Worm (Caenorhabditis elegans) whole organism, young adult: ENCODE measurements around the gene Y75B8A.19.

Source experiments
- B0019.2 ChIP-seq: fragments of 200-800 bp; sonication (Bioruptor generic); conservative IDR thresholded peaks from 2 replicates; pipeline ENCODE4 v1.3.6; 2022; ENCODE audit warnings: missing genetic modification reagents, missing genetic modification characterization, missing compliant biosample characterization
- B0261.1 ChIP-seq: sonication (generic microtip); optimal IDR thresholded peaks from 2 replicates; lab custom pipeline; 2016; ENCODE audit warnings: mild to moderate bottlenecking, missing genetic modification characterization, moderate library complexity, missing compliant biosample characterization
- C17E4.6 ChIP-seq: fragments of 200-800 bp; sonication (Bioruptor generic); IDR thresholded peaks from 2 replicates; pipeline ENCODE4 v1.3.6; 2022; ENCODE audit warnings: missing genetic modification reagents, missing genetic modification characterization, missing compliant biosample characterization
- F22D6.2 ChIP-seq: sonication (generic microtip); optimal IDR thresholded peaks from 2 replicates; lab custom pipeline; 2016; ENCODE audit warnings: mild to moderate bottlenecking, missing genetic modification characterization, missing compliant biosample characterization
- F37B4.10 ChIP-seq: fragments of 200-800 bp; sonication (Bioruptor generic); IDR thresholded peaks from 2 replicates; pipeline ENCODE4 v1.3.6; 2022; ENCODE audit warnings: missing genetic modification characterization, missing compliant biosample characterization
- F49E8.2 ChIP-seq: sonication (generic microtip); optimal IDR thresholded peaks from 3 replicates; lab custom pipeline; 2017; ENCODE audit warnings: missing genetic modification characterization, mild to moderate bottlenecking, missing compliant biosample characterization, antibody characterized with exemption, moderate library complexity; ENCODE audit not compliant: insufficient read depth
- T07F8.4 ChIP-seq: sonication (generic microtip); optimal IDR thresholded peaks from 2 replicates; lab custom pipeline; 2016; ENCODE audit warnings: mild to moderate bottlenecking, missing genetic modification characterization, moderate library complexity, missing compliant biosample characterization
- Y67H2A.10 ChIP-seq: fragments of 200-800 bp; sonication (Bioruptor generic); conservative IDR thresholded peaks from 2 replicates; pipeline ENCODE4 v1.3.6; 2022; ENCODE audit warnings: missing genetic modification reagents, missing genetic modification characterization, missing compliant biosample characterization
- attf-5 ChIP-seq: fragments of 200-800 bp; sonication (Bioruptor generic); optimal IDR thresholded peaks from 2 replicates; lab custom pipeline; 2018; ENCODE audit warnings: mild to moderate bottlenecking, missing genetic modification characterization, missing compliant biosample characterization
- bed-1 ChIP-seq: fragments of 200-800 bp; sonication (Bioruptor generic); IDR thresholded peaks from 2 replicates; pipeline ENCODE4 v1.3.6; 2022; ENCODE audit warnings: missing genetic modification reagents, missing genetic modification characterization, missing compliant biosample characterization
- cebp-1 ChIP-seq, 2 experiments: fragments of 200-800 bp in 1 of 2; sonication (Bioruptor generic) in 1 of 2; sonication (generic microtip) in 1 of 2; IDR thresholded peaks in 1 of 2; optimal IDR thresholded peaks in 1 of 2; 2 replicates each; pipeline versions ENCODE4 v1.3.6 to Lab custom; 2017 to 2022; ENCODE audit warnings: missing compliant biosample characterization in 2 of 2, missing genetic modification characterization in 2 of 2, mild to moderate bottlenecking in 1 of 2, missing genetic modification reagents in 1 of 2, moderate library complexity in 1 of 2
- cebp-2 ChIP-seq: fragments of 200-800 bp; sonication (Bioruptor generic); IDR thresholded peaks from 2 replicates; pipeline ENCODE4 v1.3.6; 2022; ENCODE audit warnings: missing genetic modification characterization, missing compliant biosample characterization
- ceh-27 ChIP-seq: fragments of 200-800 bp; sonication (Bioruptor generic); optimal IDR thresholded peaks from 2 replicates; lab custom pipeline; 2018; ENCODE audit warnings: mild to moderate bottlenecking, missing genetic modification characterization, moderate library complexity, missing compliant biosample characterization
- ceh-91 ChIP-seq: fragments of 200-800 bp; sonication (Bioruptor generic); IDR thresholded peaks from 2 replicates; pipeline ENCODE4 v1.3.6; 2022; ENCODE audit warnings: missing genetic modification reagents, missing genetic modification characterization, missing compliant biosample characterization
- chd-7 ChIP-seq: sonication (generic microtip); optimal IDR thresholded peaks from 2 replicates; lab custom pipeline; 2016; ENCODE audit warnings: mild to moderate bottlenecking, missing genetic modification characterization, moderate library complexity, missing compliant biosample characterization
- die-1 ChIP-seq: sonication (generic microtip); optimal IDR thresholded peaks from 2 replicates; lab custom pipeline; 2016; ENCODE audit warnings: missing genotype, mild to moderate bottlenecking, missing genetic modification characterization, missing compliant biosample characterization
- dox-1 ChIP-seq: fragments of 200-800 bp; sonication (Bioruptor generic); IDR thresholded peaks from 2 replicates; pipeline ENCODE4 v1.3.6; 2022; ENCODE audit warnings: missing genetic modification reagents, missing genetic modification characterization, missing compliant biosample characterization
- egrh-3 ChIP-seq: fragments of 200-800 bp; sonication (Bioruptor generic); IDR thresholded peaks from 2 replicates; pipeline ENCODE4 v1.3.6; 2022; ENCODE audit warnings: missing genetic modification reagents, missing genetic modification characterization, missing compliant biosample characterization
- ekl-4 ChIP-seq: fragments of 200-800 bp; sonication (Bioruptor generic); IDR thresholded peaks from 2 replicates; pipeline ENCODE4 v1.3.6; 2022; ENCODE audit warnings: missing genetic modification reagents, missing genetic modification characterization, missing compliant biosample characterization
- ets-4 ChIP-seq: fragments of 200-800 bp; sonication (Bioruptor generic); optimal IDR thresholded peaks from 2 replicates; lab custom pipeline; 2018; ENCODE audit warnings: mild to moderate bottlenecking, missing genetic modification characterization, missing compliant biosample characterization
- fkh-3 ChIP-seq: sonication (generic microtip); optimal IDR thresholded peaks from 2 replicates; lab custom pipeline; 2016; ENCODE audit warnings: mild to moderate bottlenecking, missing genetic modification characterization, missing compliant biosample characterization
- hsf-1 ChIP-seq: fragments of 200-800 bp; sonication (Bioruptor generic); IDR thresholded peaks from 2 replicates; pipeline ENCODE4 v1.3.6; 2022; ENCODE audit warnings: missing genetic modification reagents, missing genetic modification characterization, missing compliant biosample characterization
- lag-1 ChIP-seq: fragments of 200-800 bp; sonication (Bioruptor generic); IDR thresholded peaks from 2 replicates; pipeline ENCODE4 v1.3.6; 2022; ENCODE audit warnings: missing genetic modification reagents, missing genetic modification characterization, missing compliant biosample characterization
- lir-1 ChIP-seq: fragments of 200-800 bp; sonication (Bioruptor generic); conservative IDR thresholded peaks from 2 replicates; pipeline ENCODE4 v1.3.6; 2022; ENCODE audit warnings: missing genetic modification reagents, missing genetic modification characterization, missing compliant biosample characterization
- lsl-1 ChIP-seq: fragments of 200-800 bp; sonication (Bioruptor generic); optimal IDR thresholded peaks from 2 replicates; lab custom pipeline; 2018; ENCODE audit warnings: mild to moderate bottlenecking, missing genetic modification characterization, moderate library complexity, missing compliant biosample characterization
- madf-10 ChIP-seq: sonication (generic microtip); optimal IDR thresholded peaks from 2 replicates; lab custom pipeline; 2016; ENCODE audit warnings: mild to moderate bottlenecking, missing genetic modification characterization, missing compliant biosample characterization
- madf-6 ChIP-seq: fragments of 200-800 bp; sonication (Bioruptor generic); IDR thresholded peaks from 2 replicates; pipeline ENCODE4 v1.3.6; 2022; ENCODE audit warnings: missing genetic modification reagents, missing genetic modification characterization, missing compliant biosample characterization
- mes-4 ChIP-seq: sonication (generic microtip); optimal IDR thresholded peaks from 2 replicates; lab custom pipeline; 2016; ENCODE audit warnings: missing genotype, missing genetic modification characterization, missing compliant biosample characterization
- pbrm-1 ChIP-seq: fragments of 200-800 bp; sonication (Bioruptor generic); IDR thresholded peaks from 2 replicates; pipeline ENCODE4 v1.3.6; 2022; ENCODE audit warnings: missing genetic modification reagents, missing genetic modification characterization, missing compliant biosample characterization
- pha-4 ChIP-seq: fragments of 150-350 bp; sonication (generic microtip); optimal IDR thresholded peaks from 2 replicates; lab custom pipeline; 2014; ENCODE audit warnings: missing biosample characterization, missing genetic modification reagents, missing genetic modification characterization
- rec-8 ChIP-seq, 2 experiments: sonication (generic microtip); optimal IDR thresholded peaks; 2 replicates each; lab custom pipeline; 2016; ENCODE audit warnings: mild to moderate bottlenecking in 2 of 2, missing genetic modification characterization in 2 of 2, missing genetic modification reagents in 2 of 2, missing genotype in 2 of 2, missing biosample characterization in 1 of 2, missing compliant biosample characterization in 1 of 2, moderate library complexity in 1 of 2
- rpc-1 ChIP-seq, 2 experiments: fragments of 150-350 bp in 1 of 2; sonication (generic microtip) in 1 of 2; optimal IDR thresholded peaks; 2 replicates each; lab custom pipeline; 2014 to 2018; ENCODE audit warnings: missing biosample characterization in 1 of 2, missing genetic modification characterization in 1 of 2, missing genetic modification reagents in 1 of 2, missing genotype in 1 of 2
- sdz-38 ChIP-seq: sonication (generic microtip); optimal IDR thresholded peaks from 2 replicates; lab custom pipeline; 2016; ENCODE audit warnings: missing genotype, missing genetic modification characterization, missing compliant biosample characterization
- snpc-4 ChIP-seq, 5 experiments: fragments of 150-350 bp in 1 of 5; sonication (generic microtip) in 4 of 5; optimal IDR thresholded peaks; 2 replicates each; lab custom pipeline; 2014 to 2018; ENCODE audit warnings: missing genetic modification characterization in 5 of 5, missing biosample characterization in 3 of 5, antibody characterized with exemption in 2 of 5, mild to moderate bottlenecking in 2 of 5, missing compliant biosample characterization in 2 of 5, missing genotype in 2 of 5, moderate library complexity in 2 of 5, missing genetic modification reagents in 1 of 5
- somi-1 ChIP-seq: fragments of 200-800 bp; sonication (Bioruptor generic); optimal IDR thresholded peaks from 2 replicates; lab custom pipeline; 2018; ENCODE audit warnings: mild to moderate bottlenecking, missing genetic modification characterization, missing compliant biosample characterization
- sptf-2 ChIP-seq: fragments of 200-800 bp; sonication (Bioruptor generic); optimal IDR thresholded peaks from 2 replicates; lab custom pipeline; 2018; ENCODE audit warnings: mild to moderate bottlenecking, missing genetic modification characterization, missing compliant biosample characterization
- tlf-1 ChIP-seq: fragments of 200-800 bp; sonication (Bioruptor generic); optimal IDR thresholded peaks from 2 replicates; lab custom pipeline; 2018; ENCODE audit warnings: mild to moderate bottlenecking, missing genetic modification characterization, missing compliant biosample characterization
- xnd-1 ChIP-seq: sonication (generic microtip); optimal IDR thresholded peaks from 2 replicates; lab custom pipeline; 2016; ENCODE audit warnings: missing genotype, missing genetic modification reagents, missing genetic modification characterization, missing compliant biosample characterization
- zfh-2 ChIP-seq: fragments of 200-800 bp; sonication (Bioruptor generic); conservative IDR thresholded peaks from 2 replicates; pipeline ENCODE4 v1.3.6; 2022; ENCODE audit warnings: missing genetic modification reagents, missing genetic modification characterization, missing compliant biosample characterization
- ztf-28 ChIP-seq: fragments of 200-800 bp; sonication (Bioruptor generic); IDR thresholded peaks from 2 replicates; pipeline ENCODE4 v1.3.6; 2022; ENCODE audit warnings: missing genetic modification reagents, missing genetic modification characterization, missing compliant biosample characterization
- ztf-3 ChIP-seq: fragments of 200-800 bp; sonication (Bioruptor generic); optimal IDR thresholded peaks from 2 replicates; lab custom pipeline; 2018; ENCODE audit warnings: mild to moderate bottlenecking, missing genetic modification characterization, missing compliant biosample characterization
- ztf-6 ChIP-seq: fragments of 200-800 bp; sonication (Bioruptor generic); IDR thresholded peaks from 2 replicates; pipeline ENCODE4 v1.3.6; 2022; ENCODE audit warnings: missing genetic modification reagents, missing genetic modification characterization, missing compliant biosample characterization

Y75B8A.19 gene

DNA sequence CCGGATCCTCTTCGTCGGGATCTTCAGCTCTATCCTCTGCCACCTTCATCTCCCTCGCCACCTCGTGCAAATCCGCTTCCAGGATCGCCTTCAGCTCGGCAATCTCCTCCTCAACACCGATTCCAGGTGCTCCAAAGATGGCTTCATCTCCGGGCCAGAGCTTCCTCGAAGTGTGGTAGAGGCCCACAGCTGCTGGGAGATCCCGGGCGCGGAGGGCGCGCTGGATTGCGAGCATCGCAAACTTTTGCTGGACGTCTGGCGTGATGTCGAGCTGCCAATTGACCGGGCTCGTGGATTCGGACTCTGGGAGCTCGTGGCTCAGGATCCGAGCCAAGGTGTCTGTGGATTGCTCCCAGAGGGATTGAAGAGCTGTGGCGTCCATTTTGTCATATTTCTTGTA, 19.1 kb downstream of the Y75B8A.19 start:
- TF ChIP-seq rpc-1 (optimal IDR thresholded peaks at IDR 0.05; lab: Kevin White, UChicago) (no peak), rpc-1 (tag; optimal IDR thresholded peaks at IDR 0.05; lab: Kevin White, UChicago) (no peak), lag-1 (GFP tag; lab: Robert Waterston, UW) (no peak), cebp-2 (no peak), ztf-3 (no peak), bed-1 (no peak), F22D6.2 (tag; lab: Kevin White, UChicago) (no peak), zfh-2 (GFP tag; lab: Robert Waterston, UW) (peak; percentile 92), F49E8.2 (tag; lab: Kevin White, UChicago) (no peak), egrh-3 (GFP tag; lab: Robert Waterston, UW) (peak; percentile 88; the same call in 1 of the 2 replicates), C17E4.6 (GFP tag; lab: Robert Waterston, UW) (no peak), sdz-38 (no peak), madf-10 (tag; lab: Kevin White, UChicago) (no peak), snpc-4 (GFP tag; optimal IDR thresholded peaks at IDR 0.05; lab: Kevin White, UChicago) (no peak), snpc-4 (tag; optimal IDR thresholded peaks at IDR 0.05; lab: Kevin White, UChicago) (no peak), ets-4 (GFP tag; lab: Kevin White, UChicago) (no peak), chd-7 (tag; lab: Kevin White, UChicago) (no peak), xnd-1 (tag; lab: Kevin White, UChicago) (no peak), B0261.1 (tag; lab: Kevin White, UChicago) (no peak), ceh-91 (GFP tag; lab: Robert Waterston, UW) (no peak), fkh-3 (tag; lab: Kevin White, UChicago) (no peak), ceh-27 (GFP tag; lab: Kevin White, UChicago) (no peak), F37B4.10 (no peak), dox-1 (GFP tag; lab: Robert Waterston, UW) (0 out of 2 replicates have a peak, but pooled peaks have one; percentile 9)
- TF ChIP-seq, all 124 proteins: peak for 3

DNA sequence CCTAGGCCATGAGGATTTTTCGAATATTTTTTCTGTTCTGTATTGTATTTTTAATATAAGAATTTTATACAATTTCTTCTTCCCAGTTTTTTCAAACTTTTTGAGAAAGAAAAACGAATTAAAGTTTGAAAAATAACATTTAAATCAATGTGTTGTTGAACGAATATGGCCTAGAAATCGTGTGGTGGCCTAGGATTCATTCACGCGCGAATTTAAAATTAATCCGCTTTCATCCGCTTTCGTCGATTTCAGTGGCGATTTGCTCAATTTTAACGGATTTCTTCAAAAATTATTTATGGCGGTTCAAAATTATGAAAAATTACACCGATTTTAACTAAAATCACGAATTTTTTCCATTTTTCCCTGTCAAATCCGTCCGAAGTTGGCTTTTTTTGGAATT, 20.9 kb downstream of the Y75B8A.19 start:
- TF ChIP-seq ztf-6 (GFP tag; lab: Robert Waterston, UW): no peak
- TF ChIP-seq, all 124 proteins: peak for 0

DNA sequence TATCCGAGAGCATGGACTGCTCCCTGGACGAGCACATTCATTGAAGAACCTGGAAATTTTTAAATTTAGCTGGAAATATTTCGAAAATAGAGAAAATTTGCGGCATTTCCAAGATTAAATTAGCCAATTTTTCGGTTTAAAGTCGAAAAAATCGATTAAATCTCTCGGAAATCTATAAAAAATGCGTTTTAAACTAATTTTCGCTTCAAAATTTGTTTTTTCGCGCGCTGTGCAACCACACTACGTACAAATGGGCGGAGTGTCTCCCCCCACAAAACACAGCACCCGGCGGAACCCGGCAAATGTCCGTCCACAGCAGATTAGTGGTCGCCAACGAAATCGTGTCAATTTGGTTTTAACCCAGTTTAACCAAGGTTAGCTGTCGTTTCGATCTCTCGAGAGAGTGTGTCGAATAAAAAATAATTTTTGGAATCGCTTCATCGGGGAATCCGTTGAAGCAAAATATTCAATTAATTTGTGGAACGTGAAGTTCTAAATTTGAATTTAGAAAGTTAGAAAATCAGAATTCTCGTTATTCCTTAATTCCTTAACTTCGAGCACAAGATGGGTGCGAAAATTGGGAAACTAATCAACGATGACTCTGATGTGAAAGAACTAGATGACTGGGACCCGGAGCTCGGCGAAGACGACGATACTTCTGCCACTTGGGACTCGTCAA, 23.8 kb downstream of the Y75B8A.19 start, which contains the start of the genes tim-1 and Y75B8A.23:
Gene tim-1, minus strand, starts transcription at position 51 of the 679 bp plus-strand sequence.
Gene Y75B8A.23, plus strand, starts transcription at position 547 of the 679 bp plus-strand sequence.
- TF ChIP-seq xnd-1 (tag; lab: Kevin White, UChicago) (peak; percentile 77), rpc-1 (optimal IDR thresholded peaks at IDR 0.05; lab: Kevin White, UChicago) (peak; percentile 3), rpc-1 (tag; optimal IDR thresholded peaks at IDR 0.05; lab: Kevin White, UChicago) (peak; percentile 1), lir-1 (peak; percentile 86), B0019.2 (peak; percentile 92), pha-4 (tag; lab: Kevin White, UChicago) (no peak), ekl-4 (GFP tag; lab: Robert Waterston, UW) (peak; percentile 95), T07F8.4 (tag; lab: Kevin White, UChicago) (peak; percentile 54), somi-1 (GFP tag; lab: Kevin White, UChicago) (peak; percentile 33), mes-4 (peak; percentile 75), pbrm-1 (GFP tag; lab: Robert Waterston, UW) (peak; percentile 98), ets-4 (GFP tag; lab: Kevin White, UChicago) (peak; percentile 14), lag-1 (GFP tag; lab: Robert Waterston, UW) (0 out of 2 replicates have a peak, but pooled peaks have one; percentile 11), ztf-28 (GFP tag; lab: Robert Waterston, UW) (peak; percentile 87), lsl-1 (peak; percentile 84), tlf-1 (GFP tag; lab: Kevin White, UChicago) (peak; percentile 95), die-1 (tag; lab: Kevin White, UChicago) (peak; percentile 77), attf-5 (peak; percentile 89), ceh-91 (GFP tag; lab: Robert Waterston, UW) (peak; percentile 90), cebp-1 (GFP tag; IDR thresholded peaks at IDR 0.05; lab: Robert Waterston, UW) (peak; percentile 40; the same call in 1 of the 2 replicates), cebp-1 (tag; optimal IDR thresholded peaks at IDR 0.05; lab: Kevin White, UChicago) (peak; percentile 86), Y67H2A.10 (GFP tag; lab: Robert Waterston, UW) (no peak), rec-8 (tag; optimal IDR thresholded peaks at IDR 0.05; lab: Kevin White, UChicago) (peak; percentile 7 to 56), hsf-1 (GFP tag; lab: Robert Waterston, UW) (peak; percentile 76), madf-6 (peak; percentile 95), sptf-2 (GFP tag; lab: Kevin White, UChicago) (no peak)
